Worm (Caenorhabditis elegans) whole organism, dauer: ENCODE results near the gene sri-74.
"Not testable (repeated sequence)": the region's sequence is repeated elsewhere in the genome, so short reads cannot be mapped to it uniquely, and the experiment has no call there.

Experiments used
- unc-62 ChIP-seq: sonication (generic microtip); optimal IDR thresholded peaks from 2 replicates; lab custom pipeline; 2017; ENCODE audit warnings: missing biosample characterization, missing genetic modification reagents, missing genetic modification characterization

The sri-74 gene

DNA sequence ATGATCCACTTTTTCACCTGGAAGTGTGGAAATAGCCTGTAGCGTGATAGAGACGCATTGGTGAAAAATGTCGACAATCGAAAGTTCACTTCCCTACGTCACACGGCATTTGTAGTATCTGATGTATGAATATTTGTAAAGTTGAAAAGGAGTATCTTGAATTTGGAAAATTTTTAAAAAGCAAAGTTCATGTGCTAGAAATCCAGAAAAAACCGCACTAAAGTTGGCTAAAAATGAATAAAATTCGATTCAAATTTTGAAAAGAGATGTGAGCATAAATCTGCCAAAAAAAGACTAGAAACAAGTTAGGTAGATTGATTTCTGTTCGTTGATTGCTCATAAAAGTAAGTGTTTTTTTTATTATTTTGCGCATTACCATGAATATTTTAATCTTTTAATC lies at the start of gene sri-74:
TSS of gene sri-74 (minus strand) at position 101 of the 400 bp plus-strand sequence.
- no peak for TF ChIP-seq unc-62 (GFP tag; lab: Kevin White, UChicago)

ce11 chrII:2631169-2631568 lies 48.2 kb upstream of the sri-74 start, which contains the start of gene D2062.1:
TSS of gene D2062.1 (plus strand) at chrII:2631469.
- no peak for TF ChIP-seq unc-62 (GFP tag; lab: Kevin White, UChicago)

ce11 chrII:2629270-2629669 lies 46.3 kb upstream of the sri-74 start, which contains the start of gene sri-37:
TSS of gene sri-37 (plus strand) at chrII:2629570.
- no peak for TF ChIP-seq unc-62 (GFP tag; lab: Kevin White, UChicago)

- no peak for TF ChIP-seq unc-62 (GFP tag; lab: Kevin White, UChicago)
Measured at ce11 chrII:2628401-2628800, 45.5 kb upstream of the sri-74 start.

DNA sequence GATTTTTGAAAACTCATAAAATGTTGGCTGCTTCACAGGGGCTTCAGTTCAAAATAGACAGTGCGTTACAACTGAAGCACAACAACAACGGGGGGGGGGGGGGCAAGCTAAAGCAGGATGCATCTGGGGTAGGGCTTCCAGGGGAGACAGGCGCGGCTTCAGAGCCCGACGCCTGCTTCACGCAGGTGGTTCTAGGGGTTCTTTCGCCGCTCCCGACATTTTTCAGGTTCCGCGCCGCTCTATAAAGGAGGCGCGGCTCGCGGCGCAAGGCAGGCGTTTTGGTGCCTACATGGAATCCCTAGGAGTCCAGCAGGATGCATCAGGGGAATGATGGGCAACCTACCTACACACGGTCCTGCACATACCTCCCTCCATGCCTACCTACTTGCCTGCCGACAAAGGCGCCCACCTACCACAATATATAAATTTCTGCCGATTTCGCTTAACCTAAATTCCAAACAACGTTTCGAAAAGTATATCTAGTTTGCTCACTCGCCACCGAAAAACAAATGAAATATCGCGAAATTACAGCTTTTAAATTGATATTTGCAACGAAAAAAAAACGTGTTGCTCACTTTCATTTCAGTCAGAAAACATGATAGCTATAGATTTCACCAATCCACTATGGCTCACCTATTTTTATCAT lies 44.3 kb upstream of the sri-74 start, which contains the start of gene sri-71:
TSS of gene sri-71 (plus strand) at position 596 of the 646 bp plus-strand sequence.
- TF ChIP-seq unc-62 (GFP tag; lab: Kevin White, UChicago): no peak

- no peak for TF ChIP-seq unc-62 (GFP tag; lab: Kevin White, UChicago)
Measured at ce11 chrII:2624792-2625191, 41.8 kb upstream of the sri-74 start, which contains the start of gene lgc-28. TSS of gene lgc-28 (plus strand) at chrII:2625092.

- not testable (repeated sequence) for TF ChIP-seq unc-62 (GFP tag; lab: Kevin White, UChicago)
Measured at ce11 chrII:2622936-2623452, 40.0 kb upstream of the sri-74 start, which contains the start of gene D2062.4. TSS of gene D2062.4 (plus strand) at chrII:2623402.

- TF ChIP-seq unc-62 (GFP tag; lab: Kevin White, UChicago): no peak
Measured at ce11 chrII:2622480-2622879, 39.5 kb upstream of the sri-74 start, which contains the start of gene D2062.5. TSS of gene D2062.5 (plus strand) at chrII:2622780.

DNA sequence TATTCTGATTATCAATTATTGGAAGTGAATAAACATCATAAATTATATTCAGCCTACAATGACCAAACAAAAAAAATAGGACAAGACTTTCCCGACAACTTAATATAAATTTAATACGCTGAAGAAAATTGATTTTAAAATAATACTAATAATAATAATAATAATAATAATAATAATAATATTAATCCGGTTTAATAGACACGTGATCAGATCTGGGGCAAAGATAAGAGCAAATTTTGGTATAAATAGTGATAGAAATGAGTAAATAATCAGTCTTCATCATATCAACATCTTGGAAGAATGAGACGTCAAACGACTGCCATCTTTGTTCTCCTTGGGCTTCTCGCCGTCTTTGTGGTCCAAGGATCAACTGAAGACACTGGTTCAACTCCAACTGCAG lies 36.2 kb upstream of the sri-74 start, which contains the start of gene msrp-6:
TSS of gene msrp-6 (plus strand) at position 301 of the 400 bp plus-strand sequence.
- not testable (repeated sequence) for TF ChIP-seq unc-62 (GFP tag; lab: Kevin White, UChicago)

- TF ChIP-seq unc-62 (GFP tag; lab: Kevin White, UChicago): not testable (repeated sequence)
Measured at ce11 chrII:2616634-2617033, 33.7 kb upstream of the sri-74 start, which contains the start of gene msrp-5. TSS of gene msrp-5 (plus strand) at chrII:2616934.

- TF ChIP-seq unc-62 (GFP tag; lab: Kevin White, UChicago): not testable (repeated sequence)
Measured at ce11 chrII:2612278-2612677, 29.3 kb upstream of the sri-74 start, which contains the start of gene D2062.13. TSS of gene D2062.13 (plus strand) at chrII:2612578.

DNA sequence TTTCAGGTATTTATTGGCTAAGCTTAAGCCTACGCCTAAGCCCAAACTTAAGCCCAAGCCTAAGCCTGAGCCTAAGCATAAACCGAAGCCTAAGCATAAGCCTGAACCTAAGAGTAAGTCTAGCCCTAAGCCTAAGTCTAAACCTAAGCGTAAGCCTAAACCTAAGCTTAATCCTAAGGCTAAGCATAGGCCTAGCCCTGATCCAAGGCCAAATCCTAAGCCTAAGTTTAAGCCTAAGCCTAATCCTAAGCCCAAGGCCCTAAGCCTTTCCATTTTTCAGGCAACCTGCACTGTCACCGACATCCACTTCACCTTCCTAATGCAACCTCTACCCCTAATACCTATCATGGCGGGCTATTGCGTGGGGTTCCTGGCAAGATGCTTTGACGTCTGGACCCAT lies 28.1 kb upstream of the sri-74 start:
- TF ChIP-seq unc-62 (GFP tag; lab: Kevin White, UChicago): no peak

ce11 chrII:2610202-2610912 lies 27.4 kb upstream of the sri-74 start, which contains the start of gene sri-38:
TSS of gene sri-38 (plus strand) at chrII:2610862.
- no peak for TF ChIP-seq unc-62 (GFP tag; lab: Kevin White, UChicago)

ce11 chrII:2605319-2605718 lies 22.4 kb upstream of the sri-74 start, which contains the start of gene sri-77:
TSS of gene sri-77 (minus strand) at chrII:2605419.
- TF ChIP-seq unc-62 (GFP tag; lab: Kevin White, UChicago): no peak

ce11 chrII:2600931-2601330 lies 18.0 kb upstream of the sri-74 start:
- TF ChIP-seq unc-62 (GFP tag; lab: Kevin White, UChicago): no peak

DNA sequence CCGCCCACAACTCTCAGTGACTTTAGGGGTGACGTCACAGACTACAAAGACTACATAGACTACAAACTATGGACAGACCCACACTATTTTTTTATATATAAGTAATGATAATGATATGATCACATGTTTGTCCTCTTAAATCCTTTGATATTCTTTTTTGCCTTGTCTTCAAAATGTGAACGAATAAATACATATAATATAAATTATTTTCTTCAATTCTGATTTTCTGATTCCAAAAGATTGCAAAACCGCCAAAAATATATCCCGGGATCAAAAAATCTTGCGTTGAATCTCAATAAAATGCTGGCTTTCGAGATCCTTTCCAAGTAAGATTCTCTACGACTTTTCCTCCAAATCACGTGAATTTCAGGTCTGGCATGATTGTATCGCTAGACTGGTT lies 17.2 kb upstream of the sri-74 start, which contains the start of gene F33H12.1:
TSS of gene F33H12.1 (plus strand) at position 301 of the 400 bp plus-strand sequence.
- not testable (repeated sequence) for TF ChIP-seq unc-62 (GFP tag; lab: Kevin White, UChicago)
